Fruit fly (Drosophila melanogaster) whole organism, wandering third instar larva: Measurements from ENCODE around the gene RpL13A.
A peak's percentile ranks its signal among the peaks of the same experiment; 100 is the strongest.

Experiments used
- Abd-B ChIP-seq: fragments of >200 bp; optimal IDR thresholded peaks from 2 replicates; lab custom pipeline; 2017; ENCODE audit warnings: missing biosample characterization, missing genetic modification characterization
- CG32264 ChIP-seq: fragments of 200-800 bp; sonication (Bioruptor generic); optimal IDR thresholded peaks from 2 replicates; lab custom pipeline; 2016; ENCODE audit warnings: missing biosample characterization, missing genetic modification characterization
- CG9705 ChIP-seq: fragments of 200-800 bp; sonication (Bioruptor generic); optimal IDR thresholded peaks from 2 replicates; lab custom pipeline; 2018; ENCODE audit warnings: missing biosample characterization, mild to moderate bottlenecking, missing genetic modification characterization
- CrebA ChIP-seq: fragments of 200-800 bp; sonication (Bioruptor generic); optimal IDR thresholded peaks from 2 replicates; lab custom pipeline; 2016; ENCODE audit warnings: missing biosample characterization, mild to moderate bottlenecking, missing genetic modification characterization, borderline replicate concordance
- Dfd ChIP-seq: fragments of >200 bp; optimal IDR thresholded peaks from 2 replicates; lab custom pipeline; 2017; ENCODE audit warnings: missing biosample characterization, missing genetic modification characterization
- Dif ChIP-seq: fragments of 200-275, 200-300 bp; sonication (Bioruptor generic); optimal IDR thresholded peaks from 2 replicates; lab custom pipeline; 2018; ENCODE audit warnings: missing biosample characterization, missing genetic modification characterization; ENCODE audit not compliant: partially characterized antibody
- GATAd ChIP-seq: sonication (Bioruptor generic); optimal IDR thresholded peaks from 2 replicates; lab custom pipeline; 2016; ENCODE audit warnings: missing biosample characterization, missing genetic modification characterization
- HLH106 ChIP-seq: fragments of 200-800 bp; optimal IDR thresholded peaks from 3 replicates; lab custom pipeline; 2019; ENCODE audit warnings: missing biosample characterization, mild to moderate bottlenecking, missing genetic modification characterization, moderate library complexity
- Hnf4 ChIP-seq: fragments of 200-800 bp; sonication (Bioruptor generic); optimal IDR thresholded peaks from 2 replicates; lab custom pipeline; 2016; ENCODE audit warnings: missing biosample characterization, mild to moderate bottlenecking, missing genetic modification characterization
- Hr78 ChIP-seq: fragments of >200 bp; optimal IDR thresholded peaks from 2 replicates; lab custom pipeline; 2017; ENCODE audit warnings: missing biosample characterization, missing genetic modification characterization
- Hr83 ChIP-seq: fragments of 200-300 bp; sonication (Bioruptor generic); optimal IDR thresholded peaks from 2 replicates; lab custom pipeline; 2016; ENCODE audit warnings: missing biosample characterization, mild to moderate bottlenecking, missing genetic modification characterization, moderate library complexity; ENCODE audit not compliant: poor library complexity, severe bottlenecking
- Jra ChIP-seq: sonication (Bioruptor generic); optimal IDR thresholded peaks from 2 replicates; lab custom pipeline; 2016; ENCODE audit warnings: missing biosample characterization, missing genetic modification characterization
- Mio ChIP-seq: sonication (Bioruptor generic); optimal IDR thresholded peaks from 2 replicates; lab custom pipeline; 2016; ENCODE audit warnings: missing biosample characterization, missing genetic modification characterization
- Myc ChIP-seq: fragments of >200 bp; optimal IDR thresholded peaks from 2 replicates; lab custom pipeline; 2017
- N ChIP-seq: fragments of >200 bp; optimal IDR thresholded peaks from 2 replicates; lab custom pipeline; 2018; ENCODE audit warnings: missing biosample characterization, missing external identifiers, missing genetic modification characterization
- OdsH ChIP-seq: fragments of 200-800 bp; sonication (Bioruptor generic); optimal IDR thresholded peaks from 2 replicates; lab custom pipeline; 2016; ENCODE audit warnings: missing biosample characterization, mild to moderate bottlenecking, missing genetic modification characterization
- Rel ChIP-seq, 2 experiments: fragments of 200-800 bp; sonication (Bioruptor generic) in 1 of 2; optimal IDR thresholded peaks; 2 replicates in 1 of 2; 3 replicates in 1 of 2; lab custom pipeline; 2016 to 2019; ENCODE audit warnings: mild to moderate bottlenecking in 2 of 2, missing biosample characterization in 2 of 2, missing genetic modification characterization in 2 of 2, moderate library complexity in 1 of 2
- Sp1 ChIP-seq: fragments of 200-800 bp; sonication (Bioruptor generic); optimal IDR thresholded peaks from 3 replicates; lab custom pipeline; 2019; ENCODE audit warnings: missing biosample characterization, mild to moderate bottlenecking, missing genetic modification characterization, moderate library complexity
- Vsx2 ChIP-seq: fragments of 200-300, 225-300 bp; sonication (Bioruptor generic); optimal IDR thresholded peaks from 2 replicates; lab custom pipeline; 2018; ENCODE audit warnings: missing biosample characterization, missing genetic modification characterization; ENCODE audit not compliant: partially characterized antibody
- br ChIP-seq: fragments of 200-800 bp; sonication (Bioruptor generic); optimal IDR thresholded peaks from 2 replicates; lab custom pipeline; 2016; ENCODE audit warnings: missing biosample characterization, missing genetic modification characterization
- brk ChIP-seq: fragments of 200-800 bp; sonication (Bioruptor generic); optimal IDR thresholded peaks from 2 replicates; lab custom pipeline; 2016; ENCODE audit warnings: missing biosample characterization, mild to moderate bottlenecking, missing genetic modification characterization
- dl ChIP-seq, 2 experiments: fragments of 175-275, 200-275 bp in 1 of 2; fragments of 200-275 bp in 1 of 2; sonication (Bioruptor generic); optimal IDR thresholded peaks; lab custom pipeline; 2018; ENCODE audit warnings: mild to moderate bottlenecking in 2 of 2, missing biosample characterization in 2 of 2, missing genetic modification characterization in 2 of 2, moderate library complexity in 2 of 2; ENCODE audit not compliant: partially characterized antibody in 2 of 2, insufficient read depth in 1 of 2
- dmrt93B ChIP-seq: fragments of 200-800 bp; sonication (Bioruptor generic); optimal IDR thresholded peaks from 2 replicates; lab custom pipeline; 2018; ENCODE audit warnings: missing biosample characterization, mild to moderate bottlenecking, missing genetic modification characterization
- dsf ChIP-seq: sonication (Bioruptor generic); optimal IDR thresholded peaks from 2 replicates; lab custom pipeline; 2016; ENCODE audit warnings: missing biosample characterization, missing genetic modification characterization, borderline replicate concordance
- ey ChIP-seq: fragments of 200-800 bp; sonication (Bioruptor generic); optimal IDR thresholded peaks from 2 replicates; lab custom pipeline; 2016; ENCODE audit warnings: missing biosample characterization, missing genetic modification characterization
- foxo ChIP-seq, 2 experiments: fragments of 200-800 bp; sonication (Bioruptor generic); optimal IDR thresholded peaks; 2 replicates in 1 of 2; 3 replicates in 1 of 2; lab custom pipeline; 2016 to 2017; ENCODE audit warnings: missing biosample characterization in 2 of 2, missing genetic modification characterization in 2 of 2
- fru ChIP-seq: fragments of 200-800 bp; sonication (Bioruptor generic); optimal IDR thresholded peaks from 3 replicates; lab custom pipeline; 2016; ENCODE audit warnings: missing biosample characterization, mild to moderate bottlenecking, missing genetic modification characterization
- h ChIP-seq: fragments of 200-800 bp; sonication (Bioruptor generic); optimal IDR thresholded peaks from 3 replicates; lab custom pipeline; 2016; ENCODE audit warnings: missing biosample characterization, mild to moderate bottlenecking, missing genetic modification characterization
- jim ChIP-seq: fragments of 175-275, 200-325 bp; sonication (Bioruptor generic); optimal IDR thresholded peaks from 2 replicates; lab custom pipeline; 2016; ENCODE audit warnings: missing biosample characterization, mild to moderate bottlenecking, missing genetic modification characterization
- lola ChIP-seq: fragments of >200 bp; optimal IDR thresholded peaks from 2 replicates; lab custom pipeline; 2017; ENCODE audit warnings: missing biosample characterization, missing genetic modification characterization
- pan ChIP-seq: fragments of >200 bp; optimal IDR thresholded peaks from 2 replicates; lab custom pipeline; 2017
- psq ChIP-seq: fragments of 200-800 bp; sonication (Bioruptor generic); optimal IDR thresholded peaks from 3 replicates; lab custom pipeline; 2017; ENCODE audit warnings: missing biosample characterization, mild to moderate bottlenecking, missing genetic modification characterization, moderate library complexity
- rgr ChIP-seq: fragments of 200-800 bp; sonication (Bioruptor generic); optimal IDR thresholded peaks from 3 replicates; lab custom pipeline; 2016; ENCODE audit warnings: missing biosample characterization, mild to moderate bottlenecking, missing genetic modification characterization
- sage ChIP-seq: fragments of 200-800 bp; sonication (Bioruptor generic); optimal IDR thresholded peaks from 2 replicates; lab custom pipeline; 2016; ENCODE audit warnings: missing biosample characterization, mild to moderate bottlenecking, missing genetic modification characterization
- sv ChIP-seq: fragments of 200-800 bp; sonication (Bioruptor generic); optimal IDR thresholded peaks from 3 replicates; lab custom pipeline; 2016; ENCODE audit warnings: missing biosample characterization, missing genetic modification characterization
- tai ChIP-seq: sonication (Bioruptor generic); optimal IDR thresholded peaks from 2 replicates; lab custom pipeline; 2016; ENCODE audit warnings: missing biosample characterization, missing genetic modification characterization
- usp ChIP-seq: fragments of >200 bp; optimal IDR thresholded peaks from 2 replicates; lab custom pipeline; 2017; ENCODE audit warnings: missing biosample characterization, missing genetic modification characterization
- woc ChIP-seq: sonication (Bioruptor generic); optimal IDR thresholded peaks from 2 replicates; lab custom pipeline; 2016; ENCODE audit warnings: missing biosample characterization, mild to moderate bottlenecking, missing genetic modification characterization

Gene RpL13A

DNA sequence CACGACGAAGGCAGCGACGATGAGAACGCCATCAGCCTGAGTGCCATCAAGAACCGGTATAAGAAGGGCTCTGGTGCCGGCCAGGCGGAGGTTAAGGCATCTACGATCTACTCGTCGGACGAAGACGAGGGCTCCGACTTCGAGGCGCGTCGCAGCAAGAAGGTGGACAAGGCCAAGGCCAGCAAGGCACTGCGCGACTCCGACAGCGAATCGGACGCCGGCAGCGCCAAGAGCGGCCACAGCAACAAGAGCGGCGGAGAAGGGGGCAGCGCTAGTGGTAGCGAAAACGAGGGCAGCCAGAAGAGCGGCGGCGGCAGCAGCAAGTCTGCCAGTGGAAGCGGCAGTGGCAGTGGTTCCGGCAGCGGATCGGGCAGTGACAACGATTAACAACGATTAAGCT is 8.8 kb upstream of the RpL13A start:
- no peak for TF ChIP-seq jim (GFP tag; lab: Kevin White, UChicago)
- TF ChIP-seq br (GFP tag; lab: Kevin White, UChicago) = no peak
- TF ChIP-seq fru (GFP tag; lab: Kevin White, UChicago) = no peak
- no peak for TF ChIP-seq brk (GFP tag; lab: Kevin White, UChicago)
- TF ChIP-seq pan (lab: Kevin White, UChicago) = no peak
- TF ChIP-seq Dif (GFP tag; lab: Kevin White, UChicago) = no peak
- TF ChIP-seq dmrt93B = no peak
- no peak for TF ChIP-seq Dfd (GFP tag; lab: Kevin White, UChicago)

DNA sequence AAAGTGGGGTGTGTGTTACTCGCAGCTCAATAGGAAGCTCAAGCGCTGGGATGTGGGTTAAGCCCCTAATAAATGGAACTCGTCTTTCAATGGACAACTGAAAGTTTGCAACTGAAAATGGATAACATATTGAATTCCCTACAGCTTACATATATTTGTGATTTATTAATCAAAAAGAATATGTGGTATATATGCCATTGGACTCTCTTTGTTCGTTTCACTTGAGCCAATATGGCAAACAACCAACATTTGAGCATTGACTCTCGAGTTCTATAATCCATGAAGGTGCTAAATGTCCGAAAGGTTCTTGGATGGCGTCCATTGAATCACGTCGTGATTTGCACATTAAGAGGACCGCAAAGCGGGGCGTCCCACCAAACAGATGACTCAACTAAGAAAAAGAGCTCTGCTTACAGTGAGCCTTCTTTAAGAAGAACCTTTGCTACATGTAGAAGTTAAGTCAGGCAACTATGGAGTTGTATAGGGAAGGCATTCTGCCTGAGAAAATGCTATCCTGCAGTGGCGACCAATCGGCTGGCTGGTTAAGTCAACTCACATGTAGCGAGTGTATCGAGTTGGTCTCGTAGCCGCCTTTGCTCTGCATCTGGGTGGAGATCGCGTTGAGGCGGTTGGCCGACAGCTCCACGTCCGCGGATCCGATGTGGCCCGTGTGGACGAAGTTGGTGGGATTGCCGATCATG is 6.2 kb upstream of the RpL13A start:
- no peak for TF ChIP-seq Rel (GFP tag; optimal IDR thresholded peaks at IDR 0.05; lab: Kevin White, UChicago)
- TF ChIP-seq Rel (tag; optimal IDR thresholded peaks at IDR 0.05; lab: Kevin White, UChicago) = peak; percentile 87
- peak; percentile 18 for TF ChIP-seq ey (GFP tag; lab: Kevin White, UChicago)
- no peak for TF ChIP-seq dsf (GFP tag; lab: Kevin White, UChicago)
- TF ChIP-seq fru (GFP tag; lab: Kevin White, UChicago) = peak; percentile 12
- peak in 1 of 2 experiments; percentile 23 for TF ChIP-seq foxo (GFP tag; optimal IDR thresholded peaks at IDR 0.05; lab: Kevin White, UChicago)
- peak; percentile 6 for TF ChIP-seq HLH106

dm6 chr3R:5620387-5620956 is 3.8 kb upstream of the RpL13A start:
- TF ChIP-seq OdsH (GFP tag; lab: Kevin White, UChicago) = peak; percentile 59
- TF ChIP-seq CG9705 (GFP tag; lab: Kevin White, UChicago) = no peak
- peak; percentile 60 for TF ChIP-seq sv (GFP tag; lab: Kevin White, UChicago)
- no peak for TF ChIP-seq Myc (lab: Kevin White, UChicago)
- peak; percentile 41 for TF ChIP-seq dmrt93B
- no peak for TF ChIP-seq GATAd
- no peak for TF ChIP-seq Hr78 (GFP tag; lab: Kevin White, UChicago)
- peak; percentile 8 for TF ChIP-seq br (GFP tag; lab: Kevin White, UChicago)
- TF ChIP-seq h (GFP tag; lab: Kevin White, UChicago) = peak; percentile 71
- TF ChIP-seq lola = no peak
- no peak for TF ChIP-seq brk (GFP tag; lab: Kevin White, UChicago)
- no peak for TF ChIP-seq Abd-B
- peak; percentile 32 for TF ChIP-seq woc
- TF ChIP-seq HLH106 = peak; percentile 38
- peak; percentile 50 for TF ChIP-seq Sp1
- TF ChIP-seq Dfd (GFP tag; lab: Kevin White, UChicago) = no peak
- no peak for TF ChIP-seq Vsx2 (GFP tag; lab: Kevin White, UChicago)
- no peak for TF ChIP-seq N
- no peak for TF ChIP-seq sage (GFP tag; lab: Kevin White, UChicago)
- TF ChIP-seq Jra (GFP tag; lab: Kevin White, UChicago) = no peak
- TF ChIP-seq CrebA = no peak
- no peak for TF ChIP-seq Dif (GFP tag; lab: Kevin White, UChicago)
- no peak for TF ChIP-seq pan (lab: Kevin White, UChicago)
- peak; percentile 67 for TF ChIP-seq ey (GFP tag; lab: Kevin White, UChicago)
- TF ChIP-seq Hnf4 (GFP tag; lab: Kevin White, UChicago) = peak; percentile 22
- TF ChIP-seq usp (GFP tag; lab: Kevin White, UChicago) = no peak
- no peak for TF ChIP-seq Rel (GFP tag; optimal IDR thresholded peaks at IDR 0.05; lab: Kevin White, UChicago)
- no peak for TF ChIP-seq Rel (tag; optimal IDR thresholded peaks at IDR 0.05; lab: Kevin White, UChicago)
- TF ChIP-seq dsf (GFP tag; lab: Kevin White, UChicago) = no peak
- peak; percentile 67 for TF ChIP-seq fru (GFP tag; lab: Kevin White, UChicago)
- TF ChIP-seq foxo (GFP tag; optimal IDR thresholded peaks at IDR 0.05; lab: Kevin White, UChicago) = peak in 1 of 2 experiments; percentile 68
- TF ChIP-seq CG32264 (GFP tag; lab: Kevin White, UChicago) = no peak
- TF ChIP-seq jim (GFP tag; lab: Kevin White, UChicago) = no peak
- TF ChIP-seq tai (GFP tag; lab: Kevin White, UChicago) = no peak
- peak; percentile 58 for TF ChIP-seq psq
- TF ChIP-seq Hr83 = peak; percentile 60
- no peak for TF ChIP-seq dl (GFP tag; optimal IDR thresholded peaks at IDR 0.05; lab: Kevin White, UChicago; ENCODE audit: insufficient read depth in 1 of 2, partially characterized antibody in 2 of 2)
- peak; percentile 3 for TF ChIP-seq Mio
- TF ChIP-seq rgr (GFP tag; lab: Kevin White, UChicago) = peak; percentile 72
